Fruit fly (Drosophila melanogaster) whole organism, prepupa: ENCODE measurements around the gene CG31178.

Source experiments
- CG10631 ChIP-seq: fragments of 200-800 bp; sonication (Bioruptor generic); optimal IDR thresholded peaks from 2 replicates; lab custom pipeline; 2016; ENCODE audit warnings: missing biosample characterization, missing genetic modification characterization
- CG10669 ChIP-seq: fragments of 200-800 bp; sonication (Bioruptor generic); optimal IDR thresholded peaks from 3 replicates; lab custom pipeline; 2018; ENCODE audit warnings: missing biosample characterization, mild to moderate bottlenecking, missing genetic modification characterization, moderate library complexity
- CG11294 ChIP-seq: fragments of 200-800 bp; sonication (Bioruptor generic); IDR thresholded peaks from 2 replicates; pipeline ENCODE4 v1.3.6; 2022; ENCODE audit warnings: missing biosample characterization, missing genetic modification characterization
- CG11762 ChIP-seq: fragments of 200-800 bp; sonication (Bioruptor generic); optimal IDR thresholded peaks from 3 replicates; lab custom pipeline; 2016; ENCODE audit warnings: missing biosample characterization, missing genetic modification characterization; ENCODE audit not compliant: insufficient read depth
- CG1621 ChIP-seq: fragments of 200-800 bp; sonication (Bioruptor generic); optimal IDR thresholded peaks from 3 replicates; lab custom pipeline; 2018; ENCODE audit warnings: missing biosample characterization, mild to moderate bottlenecking, missing genetic modification characterization
- CG16779 ChIP-seq: fragments of 200-800 bp; sonication (Bioruptor generic); optimal IDR thresholded peaks from 3 replicates; lab custom pipeline; 2017; ENCODE audit warnings: missing biosample characterization, mild to moderate bottlenecking, missing genetic modification characterization
- CG3032 ChIP-seq: fragments of 200-800 bp; optimal IDR thresholded peaks from 2 replicates; lab custom pipeline; 2019; ENCODE audit warnings: missing biosample characterization, mild to moderate bottlenecking, missing genetic modification characterization, moderate library complexity
- CG32006 ChIP-seq: fragments of 200-800 bp; sonication (Bioruptor generic); optimal IDR thresholded peaks from 3 replicates; lab custom pipeline; 2017; ENCODE audit warnings: missing biosample characterization, mild to moderate bottlenecking, missing genetic modification characterization
- CG34406 ChIP-seq: fragments of 200-800 bp; sonication (Bioruptor generic); optimal IDR thresholded peaks from 3 replicates; lab custom pipeline; 2016; ENCODE audit warnings: missing biosample characterization, missing genetic modification characterization
- CG4318 ChIP-seq: fragments of 200-800 bp; sonication (Bioruptor generic); optimal IDR thresholded peaks from 3 replicates; lab custom pipeline; 2017; ENCODE audit warnings: missing biosample characterization, mild to moderate bottlenecking, missing genetic modification characterization
- CG6163 ChIP-seq: fragments of 200-800 bp; sonication (Bioruptor generic); IDR thresholded peaks from 3 replicates; pipeline ENCODE4 v1.3.6; 2022; ENCODE audit warnings: missing biosample characterization, missing genetic modification characterization
- CG6276 ChIP-seq: fragments of 200-800 bp; sonication (Bioruptor generic); optimal IDR thresholded peaks from 2 replicates; lab custom pipeline; 2017; ENCODE audit warnings: missing biosample characterization, mild to moderate bottlenecking, missing genetic modification characterization
- CG6792 ChIP-seq: fragments of 200-800 bp; sonication (Bioruptor generic); optimal IDR thresholded peaks from 3 replicates; lab custom pipeline; 2016; ENCODE audit warnings: missing biosample characterization, missing genetic modification characterization
- CG6854 ChIP-seq: fragments of 200-800 bp; sonication (Bioruptor generic); optimal IDR thresholded peaks from 2 replicates; lab custom pipeline; 2017; ENCODE audit warnings: missing biosample characterization, mild to moderate bottlenecking, missing genetic modification characterization
- CG7368 ChIP-seq: fragments of 200-800 bp; sonication (Bioruptor generic); optimal IDR thresholded peaks from 3 replicates; lab custom pipeline; 2016; ENCODE audit warnings: missing biosample characterization, missing genetic modification characterization
- CG8119 ChIP-seq: fragments of 200-800 bp; sonication (Bioruptor generic); IDR thresholded peaks from 3 replicates; pipeline ENCODE4 v1.3.6; 2022; ENCODE audit warnings: missing biosample characterization, missing genetic modification characterization
- CG8632 ChIP-seq: fragments of 200-800 bp; sonication (Bioruptor generic); optimal IDR thresholded peaks from 3 replicates; lab custom pipeline; 2016; ENCODE audit warnings: missing biosample characterization, missing genetic modification characterization
- Eip78C ChIP-seq: fragments of 200-800 bp; sonication (Bioruptor generic); peaks from one replicate; lab custom pipeline; 2016; ENCODE audit warnings: missing biosample characterization, missing genetic modification characterization
- Eip93F ChIP-seq: fragments of 200-800 bp; sonication (Bioruptor generic); optimal IDR thresholded peaks from 2 replicates; lab custom pipeline; 2016; ENCODE audit warnings: missing biosample characterization, mild to moderate bottlenecking, missing genetic modification characterization
- Ets21C ChIP-seq: fragments of 200-800 bp; sonication (Bioruptor generic); optimal IDR thresholded peaks from 3 replicates; lab custom pipeline; 2016; ENCODE audit warnings: missing biosample characterization, missing genetic modification characterization
- Ets96B ChIP-seq: fragments of 200-800 bp; optimal IDR thresholded peaks from 2 replicates; lab custom pipeline; 2019; ENCODE audit warnings: missing biosample characterization, mild to moderate bottlenecking, missing genetic modification characterization, moderate library complexity
- Hr38 ChIP-seq: sonication (Bioruptor generic); optimal IDR thresholded peaks from 2 replicates; lab custom pipeline; 2016; ENCODE audit warnings: missing biosample characterization, missing genetic modification characterization
- Lpt ChIP-seq: fragments of 200-800 bp; sonication (Bioruptor generic); optimal IDR thresholded peaks from 3 replicates; lab custom pipeline; 2016; ENCODE audit warnings: missing biosample characterization, missing genetic modification characterization
- Met ChIP-seq: fragments of 200-800 bp; sonication (Bioruptor generic); optimal IDR thresholded peaks from 3 replicates; lab custom pipeline; 2016; ENCODE audit warnings: missing biosample characterization, missing genetic modification characterization
- OdsH ChIP-seq: fragments of 200-800 bp; sonication (Bioruptor generic); optimal IDR thresholded peaks from 3 replicates; lab custom pipeline; 2016; ENCODE audit warnings: missing biosample characterization, missing genetic modification characterization
- Smox ChIP-seq: fragments of 200-800 bp; sonication (Bioruptor generic); optimal IDR thresholded peaks from 3 replicates; lab custom pipeline; 2016; ENCODE audit warnings: missing biosample characterization, missing genetic modification characterization
- Sox14 ChIP-seq: fragments of 200-800 bp; sonication (Bioruptor generic); optimal IDR thresholded peaks from 3 replicates; lab custom pipeline; 2016; ENCODE audit warnings: missing biosample characterization, missing genetic modification characterization
- Sox15 ChIP-seq: fragments of 200-800 bp; sonication (Bioruptor generic); optimal IDR thresholded peaks from 3 replicates; lab custom pipeline; 2016; ENCODE audit warnings: missing biosample characterization, missing genetic modification characterization
- achi ChIP-seq: fragments of 200-800 bp; sonication (Bioruptor generic); optimal IDR thresholded peaks from 3 replicates; lab custom pipeline; 2016; ENCODE audit warnings: missing biosample characterization, missing genetic modification characterization
- acj6 ChIP-seq: fragments of 200-800 bp; sonication (Bioruptor generic); optimal IDR thresholded peaks from 3 replicates; lab custom pipeline; 2016; ENCODE audit warnings: missing biosample characterization, missing genetic modification characterization
- dsx ChIP-seq: fragments of 200-800 bp; optimal IDR thresholded peaks from 3 replicates; lab custom pipeline; 2019; ENCODE audit warnings: missing biosample characterization, mild to moderate bottlenecking, missing genetic modification characterization, moderate library complexity; ENCODE audit not compliant: poor library complexity, severe bottlenecking
- eg ChIP-seq: fragments of 200-800 bp; sonication (Bioruptor generic); IDR thresholded peaks from 3 replicates; pipeline ENCODE4 v1.3.6; 2022; ENCODE audit warnings: missing biosample characterization, missing genetic modification characterization
- fd59A ChIP-seq: fragments of 200-800 bp; sonication (Bioruptor generic); optimal IDR thresholded peaks from 2 replicates; lab custom pipeline; 2017; ENCODE audit warnings: missing biosample characterization, mild to moderate bottlenecking, missing genetic modification characterization, missing genetic modification reagents
- fd85E ChIP-seq: fragments of 200-800 bp; sonication (Bioruptor generic); optimal IDR thresholded peaks from 3 replicates; lab custom pipeline; 2016; ENCODE audit warnings: missing biosample characterization, missing genetic modification characterization
- fkh ChIP-seq: fragments of 200-800 bp; sonication (Bioruptor generic); optimal IDR thresholded peaks from 3 replicates; lab custom pipeline; 2017; ENCODE audit warnings: missing biosample characterization, mild to moderate bottlenecking, missing genetic modification characterization, moderate library complexity
- lz ChIP-seq: fragments of 200-800 bp; sonication (Bioruptor generic); optimal IDR thresholded peaks from 3 replicates; lab custom pipeline; 2016; ENCODE audit warnings: missing biosample characterization, missing genetic modification characterization
- net ChIP-seq: fragments of 200-800 bp; sonication (Bioruptor generic); optimal IDR thresholded peaks from 3 replicates; lab custom pipeline; 2016; ENCODE audit warnings: missing biosample characterization, missing genetic modification characterization
- pdm3 ChIP-seq: fragments of 200-800 bp; sonication (Bioruptor generic); optimal IDR thresholded peaks from 3 replicates; lab custom pipeline; 2016; ENCODE audit warnings: missing biosample characterization, missing genetic modification characterization
- spab ChIP-seq: fragments of 200-800 bp; sonication (Bioruptor generic); optimal IDR thresholded peaks from 2 replicates; lab custom pipeline; 2017; ENCODE audit warnings: missing biosample characterization, mild to moderate bottlenecking, missing genetic modification characterization, missing genetic modification reagents
- ss ChIP-seq, 2 experiments: fragments of 200-800 bp; sonication (Bioruptor generic); optimal IDR thresholded peaks; 2 replicates in 1 of 2; 3 replicates in 1 of 2; lab custom pipeline; 2017 to 2018; ENCODE audit warnings: mild to moderate bottlenecking in 2 of 2, missing biosample characterization in 2 of 2, missing genetic modification characterization in 2 of 2, moderate library complexity in 1 of 2
- svp ChIP-seq: fragments of 200-800 bp; sonication (Bioruptor generic); peaks from one replicate; lab custom pipeline; 2016; ENCODE audit warnings: missing biosample characterization, missing genetic modification characterization
- topi ChIP-seq: fragments of 200-800 bp; sonication (Bioruptor generic); optimal IDR thresholded peaks from 3 replicates; lab custom pipeline; 2016; ENCODE audit warnings: missing biosample characterization, missing genetic modification characterization
- vri ChIP-seq: fragments of 200-800 bp; sonication (Bioruptor generic); optimal IDR thresholded peaks from 3 replicates; lab custom pipeline; 2016; ENCODE audit warnings: missing biosample characterization, mild to moderate bottlenecking, missing genetic modification characterization

The CG31178 gene

dm6 chr3R:21846559-21846958 is 27.0 kb upstream of the CG31178 start, which contains the start of gene Gr93d:
TSS of gene Gr93d (minus strand) at chr3R:21846659.
- TF ChIP-seq Hr38 (GFP tag; lab: Kevin White, UChicago) (no peak), CG4318 (GFP tag; lab: Kevin White, UChicago) (no peak), CG6276 (no peak), CG11762 (GFP tag; lab: Kevin White, UChicago) (no peak), net (GFP tag; lab: Kevin White, UChicago) (no peak), CG7368 (GFP tag; lab: Kevin White, UChicago) (no peak), Ets96B (tag; lab: Kevin White, UChicago) (no peak), Ets21C (no peak)

dm6 chr3R:21847438-21847837 is 26.1 kb upstream of the CG31178 start:
- no peak for TF ChIP-seq svp (GFP tag; lab: Kevin White, UChicago)
- peak; percentile 19; the same call in 1 of the 3 replicates for TF ChIP-seq CG8119 (GFP tag; lab: Robert Waterston, UW)
- TF ChIP-seq ss (GFP tag; optimal IDR thresholded peaks at IDR 0.05; lab: Kevin White, UChicago): no peak

dm6 chr3R:21848271-21848670 is 25.3 kb upstream of the CG31178 start:
- TF ChIP-seq spab (GFP tag; lab: Kevin White, UChicago) (no peak), CG8632 (no peak), CG6163 (GFP tag; lab: Robert Waterston, UW) (peak; percentile 43; the same call in 1 of the 3 replicates), acj6 (GFP tag; lab: Kevin White, UChicago) (no peak), svp (GFP tag; lab: Kevin White, UChicago) (peak; percentile 98), CG16779 (tag; lab: Kevin White, UChicago) (no peak), eg (0 out of 3 replicates have a peak, but pooled peaks have one; percentile 18), Eip78C (peak; percentile 54), CG3032 (tag; lab: Kevin White, UChicago) (no peak), net (GFP tag; lab: Kevin White, UChicago) (no peak)
- TF ChIP-seq, all 60 proteins: peak for 4

dm6 chr3R:21848987-21849442 is 24.5 kb upstream of the CG31178 start:
- TF ChIP-seq net (GFP tag; lab: Kevin White, UChicago): peak; percentile 95
- TF ChIP-seq Eip78C: peak; percentile 100
- peak; percentile 95 for TF ChIP-seq pdm3 (GFP tag; lab: Kevin White, UChicago)
- TF ChIP-seq CG8632: peak; percentile 94
- peak; percentile 24 for TF ChIP-seq fkh (GFP tag; lab: Kevin White, UChicago)
- TF ChIP-seq topi (GFP tag; lab: Kevin White, UChicago): peak; percentile 98
- TF ChIP-seq fd85E (GFP tag; lab: Kevin White, UChicago): peak; percentile 80
- TF ChIP-seq vri (GFP tag; lab: Kevin White, UChicago): peak; percentile 93
- peak; percentile 97 for TF ChIP-seq CG6792
- TF ChIP-seq CG6276: peak; percentile 95
- peak; percentile 94 for TF ChIP-seq CG11762 (GFP tag; lab: Kevin White, UChicago)
- TF ChIP-seq Met (GFP tag; lab: Kevin White, UChicago): peak; percentile 96
- TF ChIP-seq Eip93F (GFP tag; lab: Kevin White, UChicago): peak; percentile 91
- TF ChIP-seq ss (GFP tag; optimal IDR thresholded peaks at IDR 0.05; lab: Kevin White, UChicago): peak; percentile 95
- peak; percentile 95 for TF ChIP-seq OdsH
- TF ChIP-seq lz: peak; percentile 98
- peak; percentile 96 for TF ChIP-seq Smox (GFP tag; lab: Kevin White, UChicago)
- peak; percentile 93 for TF ChIP-seq CG10669 (GFP tag; lab: Kevin White, UChicago)
- TF ChIP-seq achi (GFP tag; lab: Kevin White, UChicago): peak; percentile 93
- TF ChIP-seq spab (GFP tag; lab: Kevin White, UChicago): peak; percentile 96
- TF ChIP-seq Hr38 (GFP tag; lab: Kevin White, UChicago): peak; percentile 17
- peak; percentile 94 for TF ChIP-seq CG16779 (tag; lab: Kevin White, UChicago)
- peak; percentile 98 for TF ChIP-seq CG32006 (GFP tag; lab: Kevin White, UChicago)
- peak; percentile 93 for TF ChIP-seq Sox15 (GFP tag; lab: Kevin White, UChicago)
- peak; percentile 96 for TF ChIP-seq CG6854
- peak; percentile 83 for TF ChIP-seq CG11294 (GFP tag; lab: Robert Waterston, UW)
- TF ChIP-seq fd59A (GFP tag; lab: Kevin White, UChicago): peak; percentile 94
- peak; percentile 96 for TF ChIP-seq Sox14
- peak; percentile 97 for TF ChIP-seq CG34406 (GFP tag; lab: Kevin White, UChicago)
- TF ChIP-seq CG1621: peak; percentile 78
- peak; percentile 94 for TF ChIP-seq CG10631 (GFP tag; lab: Kevin White, UChicago)
- peak; percentile 98 for TF ChIP-seq svp (GFP tag; lab: Kevin White, UChicago)
- TF ChIP-seq eg: peak; percentile 88
- peak; percentile 96 for TF ChIP-seq acj6 (GFP tag; lab: Kevin White, UChicago)
- peak; percentile 95 for TF ChIP-seq Lpt
- peak; percentile 91 for TF ChIP-seq Ets96B (tag; lab: Kevin White, UChicago)
- peak; percentile 91 for TF ChIP-seq dsx
